Worm (Caenorhabditis elegans) whole organism, mixed stage, embryonic: Measurements from ENCODE around the gene Y73C8C.10.

Experiments used
- bed-3 ChIP-seq: fragments of 200-800 bp; sonication (Bioruptor generic); optimal IDR thresholded peaks from 3 replicates; lab custom pipeline; 2018; ENCODE audit warnings: mild to moderate bottlenecking, missing genetic modification characterization, moderate library complexity, missing compliant biosample characterization
- blmp-1 ChIP-seq: fragments of 150-350 bp; optimal IDR thresholded peaks from 2 replicates; lab custom pipeline; 2014; ENCODE audit warnings: missing biosample characterization, missing genetic modification characterization
- ceh-39 ChIP-seq: fragments of 150-350 bp; optimal IDR thresholded peaks from 2 replicates; lab custom pipeline; 2014; ENCODE audit warnings: missing biosample characterization, missing genetic modification characterization
- ceh-43 ChIP-seq: fragments of 200-800 bp; sonication (Bioruptor generic); optimal IDR thresholded peaks from 2 replicates; lab custom pipeline; 2018; ENCODE audit warnings: mild to moderate bottlenecking, missing genetic modification characterization, moderate library complexity, missing compliant biosample characterization
- ceh-83 ChIP-seq: fragments of 200-800 bp; sonication (Bioruptor generic); optimal IDR thresholded peaks from 2 replicates; lab custom pipeline; 2018; ENCODE audit warnings: mild to moderate bottlenecking, missing genetic modification characterization, missing compliant biosample characterization
- ces-1 ChIP-seq: fragments of 150-350 bp; optimal IDR thresholded peaks from 2 replicates; lab custom pipeline; 2014; ENCODE audit warnings: missing biosample characterization, missing genetic modification reagents, missing genetic modification characterization
- cnd-1 ChIP-seq: fragments of 200-800 bp; sonication (Bioruptor generic); optimal IDR thresholded peaks from 2 replicates; lab custom pipeline; 2018; ENCODE audit warnings: mild to moderate bottlenecking, missing genetic modification characterization, missing compliant biosample characterization
- elt-1 ChIP-seq: sonication (generic microtip); optimal IDR thresholded peaks from 2 replicates; lab custom pipeline; 2017; ENCODE audit warnings: missing genetic modification characterization, mild to moderate bottlenecking, missing compliant biosample characterization, antibody characterized with exemption, moderate library complexity, borderline replicate concordance; ENCODE audit not compliant: insufficient read depth
- elt-3 ChIP-seq: fragments of 150-350 bp; optimal IDR thresholded peaks from 2 replicates; lab custom pipeline; 2014; ENCODE audit warnings: missing biosample characterization, missing genetic modification characterization
- flh-1 ChIP-seq: fragments of 200-800 bp; sonication (Bioruptor generic); optimal IDR thresholded peaks from 2 replicates; lab custom pipeline; 2018; ENCODE audit warnings: mild to moderate bottlenecking, missing genetic modification characterization, moderate library complexity, missing compliant biosample characterization
- ham-2 ChIP-seq: fragments of 200-800 bp; sonication (Bioruptor generic); optimal IDR thresholded peaks from 2 replicates; lab custom pipeline; 2018; ENCODE audit warnings: mild to moderate bottlenecking, missing genetic modification characterization, missing compliant biosample characterization
- hlh-1 ChIP-seq: fragments of 150-350 bp; optimal IDR thresholded peaks from 2 replicates; lab custom pipeline; 2014; ENCODE audit warnings: missing biosample characterization, missing genetic modification reagents, missing genetic modification characterization
- lin-32 ChIP-seq: fragments of 200-800 bp; sonication (Bioruptor generic); optimal IDR thresholded peaks from 2 replicates; lab custom pipeline; 2018; ENCODE audit warnings: mild to moderate bottlenecking, missing genetic modification characterization, missing compliant biosample characterization
- lsy-2 ChIP-seq: fragments of 150-350 bp; optimal IDR thresholded peaks from 2 replicates; lab custom pipeline; 2014; ENCODE audit warnings: missing biosample characterization, missing genetic modification characterization
- mab-5 ChIP-seq: fragments of 150-350 bp; optimal IDR thresholded peaks from 2 replicates; lab custom pipeline; 2014; ENCODE audit warnings: missing biosample characterization, missing genetic modification characterization
- mep-1 ChIP-seq: fragments of 150-350 bp; optimal IDR thresholded peaks from 2 replicates; lab custom pipeline; 2017; ENCODE audit warnings: missing biosample characterization, missing genetic modification reagents, missing genetic modification characterization, inconsistent platforms
- mls-2 ChIP-seq: sonication (generic microtip); optimal IDR thresholded peaks from 2 replicates; lab custom pipeline; 2016; ENCODE audit warnings: mild to moderate bottlenecking, missing genetic modification characterization, moderate library complexity, missing compliant biosample characterization
- nhr-12 ChIP-seq: fragments of 150-350 bp; optimal IDR thresholded peaks from 2 replicates; lab custom pipeline; 2014; ENCODE audit warnings: missing biosample characterization, missing genetic modification characterization
- nhr-2 ChIP-seq: fragments of 150-350 bp; optimal IDR thresholded peaks from 2 replicates; lab custom pipeline; 2014; ENCODE audit warnings: missing biosample characterization, missing genetic modification characterization
- nhr-237 ChIP-seq: fragments of 150-350 bp; optimal IDR thresholded peaks from 2 replicates; lab custom pipeline; 2014; ENCODE audit warnings: missing biosample characterization, missing genetic modification characterization
- nhr-28 ChIP-seq: fragments of 150-350 bp; optimal IDR thresholded peaks from 2 replicates; lab custom pipeline; 2014; ENCODE audit warnings: missing biosample characterization, missing genetic modification characterization
- nhr-76 ChIP-seq: sonication (generic microtip); optimal IDR thresholded peaks from 2 replicates; lab custom pipeline; 2017; ENCODE audit warnings: missing biosample characterization, missing genetic modification characterization
- pha-4 ChIP-seq: fragments of 150-350 bp; optimal IDR thresholded peaks from 2 replicates; lab custom pipeline; 2018; ENCODE audit warnings: missing biosample characterization, missing genetic modification reagents, missing genetic modification characterization
- sem-2 ChIP-seq: fragments of 200-800 bp; sonication (Bioruptor generic); optimal IDR thresholded peaks from 2 replicates; lab custom pipeline; 2018; ENCODE audit warnings: mild to moderate bottlenecking, missing genetic modification characterization, missing compliant biosample characterization
- snpc-4 ChIP-seq: fragments of 150-350 bp; optimal IDR thresholded peaks from 2 replicates; lab custom pipeline; 2014; ENCODE audit warnings: missing biosample characterization, missing genetic modification characterization
- sptf-1 ChIP-seq: sonication (generic microtip); optimal IDR thresholded peaks from 2 replicates; lab custom pipeline; 2017; ENCODE audit warnings: mild to moderate bottlenecking, missing genetic modification characterization, moderate library complexity, missing compliant biosample characterization
- tbx-8 ChIP-seq: fragments of 200-800 bp; sonication (Bioruptor generic); optimal IDR thresholded peaks from 2 replicates; lab custom pipeline; 2018; ENCODE audit warnings: mild to moderate bottlenecking, missing genetic modification characterization, moderate library complexity, missing compliant biosample characterization
- unc-120 ChIP-seq: sonication (generic microtip); optimal IDR thresholded peaks from 2 replicates; lab custom pipeline; 2017; ENCODE audit warnings: missing genetic modification characterization, missing compliant biosample characterization; ENCODE audit not compliant: poor library complexity, severe bottlenecking
- unc-62 ChIP-seq: fragments of 150-350 bp; optimal IDR thresholded peaks from 2 replicates; lab custom pipeline; 2014; ENCODE audit warnings: missing biosample characterization, missing genetic modification reagents, missing genetic modification characterization
- ztf-11 ChIP-seq: fragments of 150-350 bp; optimal IDR thresholded peaks from 2 replicates; lab custom pipeline; 2014; ENCODE audit warnings: missing biosample characterization, missing genetic modification characterization

Gene Y73C8C.10

ce11 chrV:3165438-3165837, 37.9 kb upstream of the Y73C8C.10 start, which contains the start of gene C36C5.14:
TSS of gene C36C5.14 (minus strand) at chrV:3165538.
- TF ChIP-seq mep-1 (tag; lab: Kevin White, UChicago), result no peak
- TF ChIP-seq nhr-2 (tag; lab: Kevin White, UChicago), result no peak
- TF ChIP-seq lin-32 (GFP tag; lab: Kevin White, UChicago), result no peak
- no peak for TF ChIP-seq blmp-1 (tag; lab: Kevin White, UChicago)
- no peak for TF ChIP-seq unc-120
- TF ChIP-seq tbx-8 (GFP tag; lab: Kevin White, UChicago), result no peak
- TF ChIP-seq pha-4 (tag; lab: Kevin White, UChicago), result no peak
- no peak for TF ChIP-seq snpc-4 (tag; lab: Kevin White, UChicago)
- no peak for TF ChIP-seq elt-1
- no peak for TF ChIP-seq cnd-1 (tag; lab: Kevin White, UChicago)
- no peak for TF ChIP-seq ceh-43 (GFP tag; lab: Kevin White, UChicago)
- TF ChIP-seq nhr-237 (tag; lab: Kevin White, UChicago), result no peak
- TF ChIP-seq hlh-1, result no peak
- TF ChIP-seq mab-5 (tag; lab: Kevin White, UChicago), result no peak
- no peak for TF ChIP-seq flh-1 (GFP tag; lab: Kevin White, UChicago)
- TF ChIP-seq ztf-11 (tag; lab: Kevin White, UChicago), result no peak

- no peak for TF ChIP-seq elt-1
- no peak for TF ChIP-seq elt-3
- TF ChIP-seq mls-2 (tag; lab: Kevin White, UChicago), result no peak
- TF ChIP-seq nhr-76 (tag; lab: Kevin White, UChicago), result no peak
- no peak for TF ChIP-seq ceh-43 (GFP tag; lab: Kevin White, UChicago)
- no peak for TF ChIP-seq nhr-28 (tag; lab: Kevin White, UChicago)
- TF ChIP-seq ceh-83, result no peak
- no peak for TF ChIP-seq sem-2 (GFP tag; lab: Kevin White, UChicago)
- no peak for TF ChIP-seq nhr-12 (tag; lab: Kevin White, UChicago)
- no peak for TF ChIP-seq nhr-2 (tag; lab: Kevin White, UChicago)
Observed at ce11 chrV:3163143-3163542, 35.6 kb upstream of the Y73C8C.10 start.

DNA sequence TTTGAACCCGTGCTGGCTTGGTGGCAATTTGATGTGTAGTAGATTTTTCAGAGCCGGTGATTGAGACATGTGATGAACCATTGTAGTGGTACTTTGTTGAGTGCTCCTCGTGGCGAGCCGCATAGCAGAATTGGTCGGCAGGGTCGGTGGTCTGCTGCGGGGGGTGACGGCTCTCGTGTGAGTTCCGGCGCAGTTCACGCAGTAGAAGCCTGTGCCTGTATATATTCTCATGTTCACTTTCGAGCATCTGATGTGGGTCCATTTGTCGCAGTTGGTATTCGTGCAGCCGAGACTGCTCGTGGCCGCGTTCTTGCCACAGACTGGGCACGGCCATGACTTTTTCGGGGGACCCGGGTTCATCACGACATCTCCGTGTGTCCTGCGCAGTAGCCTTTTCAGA, 34.7 kb upstream of the Y73C8C.10 start:
- TF ChIP-seq sptf-1, result no peak
- TF ChIP-seq ceh-83, result no peak
- no peak for TF ChIP-seq ham-2 (GFP tag; lab: Kevin White, UChicago)
- no peak for TF ChIP-seq ces-1 (GFP tag; lab: Kevin White, UChicago)
- no peak for TF ChIP-seq tbx-8 (GFP tag; lab: Kevin White, UChicago)
- no peak for TF ChIP-seq hlh-1
- TF ChIP-seq bed-3 (GFP tag; lab: Kevin White, UChicago), result no peak
- no peak for TF ChIP-seq elt-3
- TF ChIP-seq, all 35 proteins: peak for 0

DNA sequence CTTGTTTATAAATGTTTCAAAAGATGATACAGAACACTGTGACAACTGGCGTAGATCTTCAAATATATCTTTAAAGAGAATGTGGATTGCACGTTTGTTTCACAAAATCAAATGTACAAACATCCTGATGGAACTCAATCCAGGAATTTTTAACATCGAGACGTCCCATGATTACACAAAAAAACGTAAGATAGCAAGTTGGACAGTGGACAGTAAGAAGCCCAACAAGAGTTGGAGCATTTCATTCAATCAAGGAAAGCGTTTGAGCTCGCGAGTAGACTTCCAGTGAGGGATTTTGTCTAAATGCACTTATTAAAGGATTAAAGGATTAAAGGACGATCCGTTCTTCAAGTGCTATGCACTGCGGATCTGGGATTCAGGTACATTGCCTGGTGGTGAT, 31.7 kb upstream of the Y73C8C.10 start, which contains the start of gene C36C5.12:
Gene C36C5.12 (minus strand): TSS at position 101 of the 400 bp plus-strand sequence.
- TF ChIP-seq ceh-83, result no peak
- TF ChIP-seq nhr-2 (tag; lab: Kevin White, UChicago), result no peak
- no peak for TF ChIP-seq cnd-1 (tag; lab: Kevin White, UChicago)
- TF ChIP-seq pha-4 (tag; lab: Kevin White, UChicago), result no peak
- no peak for TF ChIP-seq hlh-1
- TF ChIP-seq bed-3 (GFP tag; lab: Kevin White, UChicago), result no peak
- no peak for TF ChIP-seq lsy-2 (tag; lab: Kevin White, UChicago)
- no peak for TF ChIP-seq sem-2 (GFP tag; lab: Kevin White, UChicago)
- TF ChIP-seq nhr-237 (tag; lab: Kevin White, UChicago), result no peak
- TF ChIP-seq snpc-4 (tag; lab: Kevin White, UChicago), result no peak
- TF ChIP-seq blmp-1 (tag; lab: Kevin White, UChicago), result no peak
- no peak for TF ChIP-seq unc-62
- no peak for TF ChIP-seq sptf-1
- TF ChIP-seq unc-120, result no peak
- TF ChIP-seq ztf-11 (tag; lab: Kevin White, UChicago), result no peak

ce11 chrV:3158379-3158778, 30.8 kb upstream of the Y73C8C.10 start:
- TF ChIP-seq snpc-4 (tag; lab: Kevin White, UChicago) (no peak), nhr-76 (tag; lab: Kevin White, UChicago) (no peak)

DNA sequence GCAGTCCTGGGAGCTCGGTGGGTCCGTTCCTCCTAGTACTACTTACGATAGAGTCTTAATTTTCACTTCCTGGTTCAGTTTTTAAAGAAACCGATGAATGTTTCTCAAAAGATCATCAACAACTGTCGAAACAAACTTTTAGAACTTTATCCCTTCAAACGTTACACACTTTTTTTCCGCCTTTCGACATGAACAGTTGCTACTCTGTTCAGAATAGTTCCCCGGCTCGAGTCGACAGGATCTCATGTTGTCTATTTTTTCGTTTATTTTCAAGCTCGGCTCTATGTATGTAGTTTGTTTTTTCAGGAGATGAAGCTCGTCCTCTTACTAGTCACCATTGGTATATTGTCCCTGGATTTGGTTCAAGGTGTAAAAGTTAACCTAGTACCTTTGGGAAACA, 29.2 kb upstream of the Y73C8C.10 start, which contains the start of gene exh-1:
Gene exh-1 (plus strand): TSS at position 301 of the 400 bp plus-strand sequence.
- no peak for TF ChIP-seq nhr-28 (tag; lab: Kevin White, UChicago)
- no peak for TF ChIP-seq ceh-83
- TF ChIP-seq nhr-2 (tag; lab: Kevin White, UChicago), result no peak
- TF ChIP-seq ceh-43 (GFP tag; lab: Kevin White, UChicago), result no peak
- TF ChIP-seq nhr-76 (tag; lab: Kevin White, UChicago), result no peak
- no peak for TF ChIP-seq elt-1
- no peak for TF ChIP-seq ceh-39 (tag; lab: Kevin White, UChicago)
- TF ChIP-seq pha-4 (tag; lab: Kevin White, UChicago), result no peak
- TF ChIP-seq ces-1 (GFP tag; lab: Kevin White, UChicago), result no peak
- no peak for TF ChIP-seq sptf-1
